Worm (Caenorhabditis elegans) whole organism, L2 larva: ENCODE results near the gene grl-5.

Experiments used
- ZK546.5 ChIP-seq: sonication (generic microtip); optimal IDR thresholded peaks from 2 replicates; lab custom pipeline; 2017; ENCODE audit warnings: missing biosample characterization, missing genetic modification characterization
- ceh-16 ChIP-seq: fragments of 150-350 bp; optimal IDR thresholded peaks from 2 replicates; lab custom pipeline; 2014; ENCODE audit warnings: missing biosample characterization, missing genetic modification characterization
- egl-27 ChIP-seq: sonication (generic microtip); optimal IDR thresholded peaks from 3 replicates; lab custom pipeline; 2017; ENCODE audit warnings: missing biosample characterization, missing genetic modification reagents, missing genetic modification characterization
- fos-1 ChIP-seq: fragments of 150-350 bp; optimal IDR thresholded peaks from 2 replicates; lab custom pipeline; 2014; ENCODE audit warnings: missing biosample characterization, missing genetic modification characterization
- mab-5 ChIP-seq: fragments of 150-350 bp; optimal IDR thresholded peaks from 2 replicates; lab custom pipeline; 2014; ENCODE audit warnings: missing biosample characterization, missing genetic modification characterization
- nhr-6 ChIP-seq: fragments of 150-350 bp; optimal IDR thresholded peaks from 2 replicates; lab custom pipeline; 2014; ENCODE audit warnings: missing biosample characterization, missing genetic modification characterization
- unc-55 ChIP-seq: fragments of 150-350 bp; sonication (generic microtip); optimal IDR thresholded peaks from 3 replicates; lab custom pipeline; 2014; ENCODE audit warnings: missing biosample characterization, missing genetic modification reagents, missing genetic modification characterization
- unc-62 ChIP-seq: fragments of 150-350 bp; optimal IDR thresholded peaks from 2 replicates; lab custom pipeline; 2014; ENCODE audit warnings: missing biosample characterization, missing genetic modification reagents, missing genetic modification characterization
- zag-1 ChIP-seq: fragments of 150-350 bp; optimal IDR thresholded peaks from 2 replicates; lab custom pipeline; 2014; ENCODE audit warnings: missing biosample characterization, missing genetic modification characterization
- ztf-11 ChIP-seq: sonication (generic microtip); optimal IDR thresholded peaks from 2 replicates; lab custom pipeline; 2017; ENCODE audit warnings: missing biosample characterization, missing genetic modification characterization

- TF ChIP-seq ztf-11 (no peak), ceh-16 (tag; lab: Kevin White, UChicago) (no peak), ZK546.5 (tag; lab: Kevin White, UChicago) (no peak), mab-5 (tag; lab: Kevin White, UChicago) (peak; percentile 39), unc-62 (GFP tag; lab: Kevin White, UChicago) (no peak), unc-55 (GFP tag; lab: Kevin White, UChicago) (peak; percentile 79), nhr-6 (tag; lab: Kevin White, UChicago) (peak; percentile 27), zag-1 (tag; lab: Kevin White, UChicago) (no peak), fos-1 (no peak), egl-27 (tag; lab: Kevin White, UChicago) (peak; percentile 27)
These were observed 43.0 kb downstream of the grl-5 start, which contains the start of the genes gmpr-1 and fipp-1 for ce11 chrV:4371309-4371933.
